Fruit fly (Drosophila melanogaster) whole organism, wandering third instar larva: ENCODE measurements around the gene CG8097.

Experiments
- Jra ChIP-seq: sonication (Bioruptor generic); optimal IDR thresholded peaks from 2 replicates; lab custom pipeline; 2016; ENCODE audit warnings: missing biosample characterization, missing genetic modification characterization
- fru ChIP-seq: fragments of 200-800 bp; sonication (Bioruptor generic); optimal IDR thresholded peaks from 3 replicates; lab custom pipeline; 2016; ENCODE audit warnings: missing biosample characterization, mild to moderate bottlenecking, missing genetic modification characterization
- lola ChIP-seq: fragments of >200 bp; optimal IDR thresholded peaks from 2 replicates; lab custom pipeline; 2017; ENCODE audit warnings: missing biosample characterization, missing genetic modification characterization
- usp ChIP-seq: fragments of >200 bp; optimal IDR thresholded peaks from 2 replicates; lab custom pipeline; 2017; ENCODE audit warnings: missing biosample characterization, missing genetic modification characterization

DNA sequence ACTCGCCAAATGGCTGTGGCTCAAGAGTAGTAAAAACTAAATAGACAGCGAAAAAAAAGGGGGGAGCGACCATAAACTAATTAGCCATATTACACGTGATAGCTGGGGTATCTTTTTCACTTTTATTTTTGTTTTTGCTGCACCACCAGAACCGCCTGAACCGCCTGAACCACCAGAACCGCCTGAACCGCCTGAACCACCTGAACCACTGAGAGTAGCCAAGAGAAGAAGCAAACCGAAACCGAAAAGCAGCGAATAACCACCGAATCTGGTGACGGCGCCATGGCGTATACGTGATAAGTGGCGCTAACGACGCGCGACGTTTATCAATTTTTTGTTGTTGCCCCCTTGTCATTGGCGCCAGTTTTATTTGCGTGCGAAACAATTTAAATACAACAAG is 33.6 kb downstream of the CG8097 start:
- TF ChIP-seq fru (GFP tag; lab: Kevin White, UChicago) (no peak), usp (GFP tag; lab: Kevin White, UChicago) (no peak), lola (GFP tag; lab: Kevin White, UChicago) (no peak), Jra (GFP tag; lab: Kevin White, UChicago) (no peak)
